Fruit fly (Drosophila melanogaster): ENCODE results near the gene CG31717.

- TF ChIP-seq kay (GFP tag; ENCODE audit: borderline replicate concordance): no peak
- no peak for TF ChIP-seq tj (GFP tag; optimal IDR thresholded peaks at IDR 0.05)
Observed at dm6 chr2L:10231510-10231909, 19.0 kb upstream of the CG31717 start, which contains the start of gene ova.

Measured in whole organism, adult.